Worm (Caenorhabditis elegans): ENCODE measurements around the gene pqn-91.
"Not testable (repeated sequence)": the region's sequence is repeated elsewhere in the genome, so short reads cannot be mapped to it uniquely, and the experiment has no call there.

Gene pqn-91

ce11 chrIV:15315502-15315901, 23.8 kb downstream of the pqn-91 start:
- TF ChIP-seq tag-97 (GFP tag; IDR thresholded peaks at IDR 0.05) (no peak), snpc-1.2 (GFP tag; IDR thresholded peaks at IDR 0.05) (0 out of 2 replicates have a peak, but pooled peaks have one; percentile 31), madf-9 (GFP tag; conservative IDR thresholded peaks at IDR 0.05) (no peak), dmd-9 (GFP tag; IDR thresholded peaks at IDR 0.05) (no peak), unc-62 (GFP tag; optimal IDR thresholded peaks at IDR 0.05 in 1 of 2) (peak in 1 of 2 experiments; percentile 94), unc-62 (tag; optimal IDR thresholded peaks at IDR 0.05) (no peak), dmd-8 (GFP tag; IDR thresholded peaks at IDR 0.05) (no peak), mes-2 (tag; optimal IDR thresholded peaks at IDR 0.05; ENCODE audit: poor library complexity, severe bottlenecking) (no peak)

- TF ChIP-seq F26F4.8 (GFP tag; conservative IDR thresholded peaks at IDR 0.05) (peak; percentile 58; the same call in 1 of the 2 replicates), snpc-1.2 (GFP tag; IDR thresholded peaks at IDR 0.05) (peak; percentile 98), pha-4 (GFP tag; IDR thresholded peaks at IDR 0.05) (peak; percentile 27; the same call in 1 of the 2 replicates)
- TF ChIP-seq pha-4 (tag; optimal IDR thresholded peaks at IDR 0.05), result not testable (repeated sequence)
Measured at ce11 chrIV:15318320-15318719, 26.6 kb downstream of the pqn-91 start.

ce11 chrIV:15318982-15319381, 27.3 kb downstream of the pqn-91 start, which contains the start of gene Y73F8A.14:
Y73F8A.14 (minus strand) TSS chrIV:15319082.
- TF ChIP-seq pha-4 (GFP tag; IDR thresholded peaks at IDR 0.05); pha-4 (tag; optimal IDR thresholded peaks at IDR 0.05); madf-9 (GFP tag; conservative IDR thresholded peaks at IDR 0.05); Y5F2A.4 (GFP tag; optimal IDR thresholded peaks at IDR 0.05): not testable (repeated sequence)

- TF ChIP-seq attf-4 (tag; optimal IDR thresholded peaks at IDR 0.05) (no peak), ceh-32 (tag; optimal IDR thresholded peaks at IDR 0.05; ENCODE audit: poor library complexity) (no peak), zag-1 (tag; optimal IDR thresholded peaks at IDR 0.05) (no peak), egl-27 (tag; optimal IDR thresholded peaks at IDR 0.05) (no peak), ama-1 (optimal IDR thresholded peaks at IDR 0.05) (no peak), jun-1 (tag; optimal IDR thresholded peaks at IDR 0.05) (no peak), mxl-2 (GFP tag; conservative IDR thresholded peaks at IDR 0.05) (no peak), mep-1 (tag; optimal IDR thresholded peaks at IDR 0.05) (no peak), dmd-8 (GFP tag; IDR thresholded peaks at IDR 0.05) (no peak), zfp-3 (GFP tag; conservative IDR thresholded peaks at IDR 0.05) (no peak), spr-1 (tag; optimal IDR thresholded peaks at IDR 0.05) (no peak), dve-1 (tag; optimal IDR thresholded peaks at IDR 0.05; ENCODE audit: insufficient read depth) (no peak), saeg-2 (GFP tag; IDR thresholded peaks at IDR 0.05) (no peak), hlh-30 (tag; optimal IDR thresholded peaks at IDR 0.05; ENCODE audit: insufficient read depth) (no peak)
Measured at ce11 chrIV:15321279-15321678, 29.6 kb downstream of the pqn-91 start, which contains the start of gene Y73F8A.15. Y73F8A.15 (plus strand) TSS chrIV:15321579.

- TF ChIP-seq zag-1 (tag; optimal IDR thresholded peaks at IDR 0.05), result no peak
Measured at ce11 chrIV:15323593-15323992, 31.9 kb downstream of the pqn-91 start, which contains the start of gene tbx-39. tbx-39 (plus strand) TSS chrIV:15323893.

ce11 chrIV:15328092-15328491, 36.4 kb downstream of the pqn-91 start, which contains the start of gene tbx-40:
tbx-40 (minus strand) TSS chrIV:15328192.
- TF ChIP-seq zip-2 (tag; optimal IDR thresholded peaks at IDR 0.05), result no peak
- TF ChIP-seq lin-29 (GFP tag; IDR thresholded peaks at IDR 0.05), result no peak
- TF ChIP-seq fos-1 (tag; optimal IDR thresholded peaks at IDR 0.05), result no peak
- TF ChIP-seq dmd-8 (GFP tag; IDR thresholded peaks at IDR 0.05), result no peak
- TF ChIP-seq ZK337.2 (GFP tag; IDR thresholded peaks at IDR 0.05), result no peak
- no peak for TF ChIP-seq saeg-2 (GFP tag; IDR thresholded peaks at IDR 0.05)
- no peak for TF ChIP-seq ctbp-1 (GFP tag; IDR thresholded peaks at IDR 0.05)
- TF ChIP-seq mep-1 (tag; optimal IDR thresholded peaks at IDR 0.05), result no peak
- TF ChIP-seq ceh-32 (tag; optimal IDR thresholded peaks at IDR 0.05; ENCODE audit: poor library complexity), result no peak
- no peak for TF ChIP-seq mes-2 (tag; optimal IDR thresholded peaks at IDR 0.05; ENCODE audit: poor library complexity, severe bottlenecking)
- no peak for TF ChIP-seq dpl-1 (GFP tag; optimal IDR thresholded peaks at IDR 0.05)
- no peak for TF ChIP-seq nhr-76 (tag; optimal IDR thresholded peaks at IDR 0.05)
- TF ChIP-seq Y5F2A.4 (GFP tag; optimal IDR thresholded peaks at IDR 0.05), result no peak
